Fruit fly (Drosophila melanogaster): ENCODE results near the gene Mst36Fa.

The Mst36Fa gene

DNA sequence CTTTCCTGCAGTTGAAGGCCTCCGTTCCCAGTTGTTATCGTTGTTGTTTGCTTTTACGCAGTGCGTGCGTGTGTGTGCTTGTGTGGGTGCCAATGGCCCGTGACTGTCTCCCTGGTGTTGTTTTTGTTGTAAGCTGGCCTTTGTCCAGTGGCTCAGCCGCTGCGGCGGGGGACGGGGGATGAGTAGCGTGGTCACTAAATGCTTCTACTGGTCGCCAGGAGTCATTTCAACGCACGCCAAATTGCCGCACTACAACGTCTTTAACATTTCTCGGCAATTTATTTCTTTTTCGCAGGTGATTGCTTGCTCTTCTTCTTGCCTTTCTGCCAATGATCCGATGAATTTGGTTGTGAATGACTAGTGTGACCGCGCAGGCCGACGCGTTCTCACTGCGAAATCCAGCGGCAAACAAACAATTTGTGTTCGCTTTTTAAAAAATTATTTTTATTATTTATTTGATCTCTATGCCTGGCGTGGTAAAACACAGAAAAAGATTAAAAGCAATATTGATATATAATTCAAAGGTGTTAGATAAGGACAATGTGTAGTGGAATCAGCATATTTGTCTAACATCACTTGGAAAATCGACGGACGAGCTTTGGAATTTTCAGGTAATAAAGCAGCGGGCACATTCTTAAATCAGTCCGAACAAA, 31.6 kb upstream of the Mst36Fa start, which contains the start of the genes Faf2 and Grip71 (continued):
- TF ChIP-seq az2 (GFP tag; optimal IDR thresholded peaks at IDR 0.05) (peak; percentile 91), Elba2 (GFP tag; optimal IDR thresholded peaks at IDR 0.05) (peak; percentile 54), CG6689 (GFP tag; IDR thresholded peaks at IDR 0.05) (peak; percentile 95), otp (GFP tag; IDR thresholded peaks at IDR 0.05) (peak; percentile 93), MESR4 (GFP tag; optimal IDR thresholded peaks at IDR 0.05) (peak; percentile 96), CG9797 (GFP tag; optimal IDR thresholded peaks at IDR 0.05) (peak; percentile 98), prd (optimal IDR thresholded peaks at IDR 0.05) (no peak), prd (GFP tag; IDR thresholded peaks at IDR 0.05) (peak; percentile 98), HmgD (GFP tag; optimal IDR thresholded peaks at IDR 0.05) (peak; percentile 22), CG32532 (GFP tag; IDR thresholded peaks at IDR 0.05) (peak; percentile 96), CG7271 (tag; optimal IDR thresholded peaks at IDR 0.05) (peak; percentile 71), CG7745 (tag; optimal IDR thresholded peaks at IDR 0.05) (no peak), E2f2 (GFP tag; IDR thresholded peaks at IDR 0.05) (peak; percentile 86), p53 (GFP tag; optimal IDR thresholded peaks at IDR 0.05) (peak; percentile 36), CG8290 (GFP tag; optimal IDR thresholded peaks at IDR 0.05) (peak; percentile 79), CG8290 (tag; optimal IDR thresholded peaks at IDR 0.05) (peak; percentile 15 to 72), Lim3 (GFP tag; IDR thresholded peaks at IDR 0.05) (peak; percentile 76), CG8359 (GFP tag; optimal IDR thresholded peaks at IDR 0.05; ENCODE audit: borderline replicate concordance) (no peak), usp (GFP tag; optimal IDR thresholded peaks at IDR 0.05) (no peak), yki (optimal IDR thresholded peaks at IDR 0.05) (no peak), CG17912 (GFP tag; optimal IDR thresholded peaks at IDR 0.05) (peak; percentile 62), Ets97D (GFP tag; optimal IDR thresholded peaks at IDR 0.05) (peak; percentile 91), chinmo (GFP tag; IDR thresholded peaks at IDR 0.05; ENCODE audit: partially characterized antibody) (peak; percentile 86; the same call in 3 of the 4 replicates), Atf6 (GFP tag; IDR thresholded peaks at IDR 0.05) (peak; percentile 88), ci (GFP tag; IDR thresholded peaks at IDR 0.05) (peak; percentile 96), CG3995 (GFP tag; optimal IDR thresholded peaks at IDR 0.05) (peak; percentile 62), Gug (GFP tag; IDR thresholded peaks at IDR 0.05) (peak; percentile 97), YL-1 (GFP tag; optimal IDR thresholded peaks at IDR 0.05) (peak; percentile 82), chn (GFP tag; optimal IDR thresholded peaks at IDR 0.05) (peak; percentile 93), CG10959 (GFP tag; IDR thresholded peaks at IDR 0.05) (peak; percentile 92), salm (tag; optimal IDR thresholded peaks at IDR 0.05) (peak; percentile 63), CG16813 (GFP tag; IDR thresholded peaks at IDR 0.05; ENCODE audit: partially characterized antibody) (peak; percentile 51; the same call in 2 of the 3 replicates), crp (GFP tag; optimal IDR thresholded peaks at IDR 0.05) (peak in 1 of 2 experiments; percentile 72), CG12236 (GFP tag; optimal IDR thresholded peaks at IDR 0.05) (no peak), bowl (GFP tag; IDR thresholded peaks at IDR 0.05) (peak; percentile 75; the same call in 1 of the 2 replicates), ems (GFP tag; optimal IDR thresholded peaks at IDR 0.05) (peak; percentile 90), CG2202 (tag; optimal IDR thresholded peaks at IDR 0.05) (peak; percentile 73), CG1603 (tag; optimal IDR thresholded peaks at IDR 0.05) (peak; percentile 88), CG11696 (GFP tag; IDR thresholded peaks at IDR 0.05) (peak; percentile 76), nmo (GFP tag; optimal IDR thresholded peaks at IDR 0.05) (peak; percentile 97), chif (GFP tag; optimal IDR thresholded peaks at IDR 0.05) (peak; percentile 76 to 91), lilli (GFP tag; optimal IDR thresholded peaks at IDR 0.05) (peak; percentile 96), toy (GFP tag; IDR thresholded peaks at IDR 0.05) (peak; percentile 64; the same call in 1 of the 2 replicates), CG7839 (tag; optimal IDR thresholded peaks at IDR 0.05) (peak; percentile 92), CG4617 (GFP tag; optimal IDR thresholded peaks at IDR 0.05; ENCODE audit: borderline replicate concordance) (peak; percentile 82), CG34224 (GFP tag; IDR thresholded peaks at IDR 0.05; ENCODE audit: partially characterized antibody) (0 out of 3 replicates have a peak, but pooled peaks have one; percentile 26), CG1792 (GFP tag; optimal IDR thresholded peaks at IDR 0.05) (peak; percentile 70), run (tag; optimal IDR thresholded peaks at IDR 0.05) (peak; percentile 42), CG1233 (GFP tag; optimal IDR thresholded peaks at IDR 0.05) (peak; percentile 78), hkb (optimal IDR thresholded peaks at IDR 0.05) (peak; percentile 88), hkb (GFP tag; IDR thresholded peaks at IDR 0.05) (peak; percentile 91)

Measured in whole organism, embryonic.